Worm (Caenorhabditis elegans) whole organism, young adult: ENCODE results near the gene scl-8.

Source experiments
- ama-1 ChIP-seq, 3 experiments: fragments of 150-350 bp in 1 of 3; sonication (generic microtip) in 2 of 3; optimal IDR thresholded peaks; 2 replicates each; lab custom pipeline; 2014 to 2018; ENCODE audit warnings: missing biosample characterization in 2 of 3, missing genetic modification characterization in 2 of 3, missing genetic modification reagents in 2 of 3
- die-1 ChIP-seq: sonication (generic microtip); optimal IDR thresholded peaks from 2 replicates; lab custom pipeline; 2016; ENCODE audit warnings: missing genotype, mild to moderate bottlenecking, missing genetic modification characterization, missing compliant biosample characterization
- gei-17 ChIP-seq: fragments of 200-800 bp; sonication (Bioruptor generic); optimal IDR thresholded peaks from 2 replicates; lab custom pipeline; 2018; ENCODE audit warnings: mild to moderate bottlenecking, missing genetic modification characterization, missing compliant biosample characterization

DNA sequence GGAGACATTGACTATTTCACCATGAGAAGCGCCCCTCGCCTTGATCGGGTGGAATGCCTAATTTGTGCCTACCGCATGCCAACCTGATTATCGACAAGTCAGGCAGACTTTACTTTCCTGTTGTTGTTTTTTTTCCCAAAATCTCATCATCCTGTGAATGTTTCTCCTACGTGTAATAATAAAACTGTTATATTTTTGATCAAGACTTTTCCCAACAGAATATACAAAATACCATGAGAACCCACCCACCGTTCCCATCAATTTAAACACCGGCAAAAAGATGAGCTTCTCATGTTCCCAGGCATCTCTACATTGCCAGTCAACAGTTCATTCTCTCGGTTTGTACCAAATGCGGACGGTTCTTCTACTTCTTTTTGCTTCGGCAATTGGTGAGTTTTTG, 24.7 kb upstream of the scl-8 start, which contains the start of gene scl-9:
- TF ChIP-seq ama-1 (optimal IDR thresholded peaks at IDR 0.05; lab: Kevin White, UChicago) (no peak), ama-1 (GFP tag; optimal IDR thresholded peaks at IDR 0.05; lab: Kevin White, UChicago) (no peak), gei-17 (GFP tag; lab: Kevin White, UChicago) (no peak), die-1 (tag; lab: Kevin White, UChicago) (no peak)
